Fruit fly (Drosophila melanogaster) whole organism, embryonic: Measurements from ENCODE around the gene Sas-4.

ENCODE experiments used
- Bgb ChIP-seq: fragments of 200-800 bp; sonication (Bioruptor generic); IDR thresholded peaks from 2 replicates; pipeline ENCODE4 v1.3.6; 2022; ENCODE audit warnings: missing biosample characterization, missing genetic modification characterization; ENCODE audit not compliant: partially characterized antibody
- CG10366 ChIP-seq: fragments of 200-800 bp; sonication (Bioruptor generic); IDR thresholded peaks from 2 replicates; pipeline ENCODE4 v1.3.6; 2022; ENCODE audit warnings: missing biosample characterization, missing genetic modification characterization
- CG11398 ChIP-seq: fragments of 200-800 bp; sonication (Bioruptor generic); optimal IDR thresholded peaks from 2 replicates; lab custom pipeline; 2016; ENCODE audit warnings: missing biosample characterization, missing genetic modification characterization
- CG13123 ChIP-seq: fragments of 200-800 bp; sonication (Bioruptor generic); optimal IDR thresholded peaks from 2 replicates; lab custom pipeline; 2016; ENCODE audit warnings: missing biosample characterization, missing genetic modification characterization
- CG13287 ChIP-seq: fragments of 200-800 bp; sonication (Bioruptor generic); IDR thresholded peaks from 2 replicates; pipeline ENCODE4 v1.3.6; 2022; ENCODE audit warnings: missing biosample characterization, missing genetic modification characterization; ENCODE audit not compliant: partially characterized antibody
- CG13624 ChIP-seq: fragments of 200-800 bp; sonication (Bioruptor generic); optimal IDR thresholded peaks from 2 replicates; lab custom pipeline; 2016; ENCODE audit warnings: missing biosample characterization, missing genetic modification characterization
- CG13775 ChIP-seq: fragments of 200-800 bp; sonication (Bioruptor generic); optimal IDR thresholded peaks from 3 replicates; lab custom pipeline; 2017; ENCODE audit warnings: missing biosample characterization, mild to moderate bottlenecking, missing genetic modification characterization
- CG13894 ChIP-seq: fragments of 200-800 bp; sonication (Bioruptor generic); optimal IDR thresholded peaks from 3 replicates; lab custom pipeline; 2018; ENCODE audit warnings: missing biosample characterization, mild to moderate bottlenecking, missing genetic modification characterization, moderate library complexity
- CG16863 ChIP-seq: fragments of 200-800 bp; sonication (Bioruptor generic); optimal IDR thresholded peaks from 3 replicates; lab custom pipeline; 2016; ENCODE audit warnings: missing biosample characterization, missing genetic modification characterization
- CG17612 ChIP-seq: fragments of 200-800 bp; sonication (Bioruptor generic); IDR thresholded peaks from 2 replicates; pipeline ENCODE4 v1.3.6; 2022; ENCODE audit warnings: missing biosample characterization, missing genetic modification characterization
- CG17802 ChIP-seq: fragments of 200-800 bp; sonication (Bioruptor generic); optimal IDR thresholded peaks from 2 replicates; lab custom pipeline; 2018; ENCODE audit warnings: missing biosample characterization, mild to moderate bottlenecking, missing genetic modification characterization, moderate library complexity
- CG2116 ChIP-seq: fragments of 200-800 bp; sonication (Bioruptor generic); optimal IDR thresholded peaks from 3 replicates; lab custom pipeline; 2018; ENCODE audit warnings: missing biosample characterization, mild to moderate bottlenecking, missing genetic modification characterization
- CG31388 ChIP-seq: fragments of 200-800 bp; sonication (Bioruptor generic); optimal IDR thresholded peaks from 2 replicates; lab custom pipeline; 2016; ENCODE audit warnings: missing biosample characterization, missing genetic modification characterization
- CG3281 ChIP-seq: fragments of 200-800 bp; sonication (Bioruptor generic); optimal IDR thresholded peaks from 3 replicates; lab custom pipeline; 2017; ENCODE audit warnings: missing biosample characterization, mild to moderate bottlenecking, missing genetic modification characterization
- CG33557 ChIP-seq: fragments of 200-800 bp; sonication (Bioruptor generic); optimal IDR thresholded peaks from 2 replicates; lab custom pipeline; 2019; ENCODE audit warnings: missing biosample characterization, mild to moderate bottlenecking, missing genetic modification characterization, moderate library complexity
- CG4328 ChIP-seq: fragments of 200-800 bp; sonication (Bioruptor generic); optimal IDR thresholded peaks from 3 replicates; lab custom pipeline; 2017; ENCODE audit warnings: missing biosample characterization, missing genetic modification reagents, missing genetic modification characterization
- CG4360 ChIP-seq: fragments of 200-800 bp; sonication (Bioruptor generic); IDR thresholded peaks from 2 replicates; pipeline ENCODE4 v1.3.6; 2022; ENCODE audit warnings: missing biosample characterization, missing genetic modification characterization
- CG4820 ChIP-seq: fragments of 200-800 bp; sonication (Bioruptor generic); optimal IDR thresholded peaks from 3 replicates; lab custom pipeline; 2016; ENCODE audit warnings: missing biosample characterization, missing genetic modification characterization
- CG5245 ChIP-seq: fragments of 200-800 bp; sonication (Bioruptor generic); optimal IDR thresholded peaks from 3 replicates; lab custom pipeline; 2016; ENCODE audit warnings: missing biosample characterization, missing genetic modification characterization
- CG8290 ChIP-seq, 3 experiments: fragments of 200-800 bp; sonication (Bioruptor generic); optimal IDR thresholded peaks; 2 replicates each; lab custom pipeline; 2016 to 2019; ENCODE audit warnings: missing biosample characterization in 3 of 3, missing genetic modification characterization in 3 of 3, mild to moderate bottlenecking in 2 of 3, moderate library complexity in 1 of 3
- CG8478 ChIP-seq: fragments of >200 bp; optimal IDR thresholded peaks from 2 replicates; lab custom pipeline; 2018
- Dfd ChIP-seq, 2 experiments: fragments of >200 bp; optimal IDR thresholded peaks; 2 replicates each; lab custom pipeline; 2017; ENCODE audit warnings: missing biosample characterization in 2 of 2, missing genetic modification characterization in 2 of 2
- Max ChIP-seq: fragments of 200-800 bp; sonication (Bioruptor generic); optimal IDR thresholded peaks from 2 replicates; lab custom pipeline; 2016; ENCODE audit warnings: missing biosample characterization, mild to moderate bottlenecking, missing genetic modification characterization
- Mes4 ChIP-seq: fragments of 200-800 bp; sonication (Bioruptor generic); optimal IDR thresholded peaks from 2 replicates; lab custom pipeline; 2016; ENCODE audit warnings: missing biosample characterization, missing genetic modification characterization
- Oli ChIP-seq: fragments of 200-800 bp; sonication (Bioruptor generic); optimal IDR thresholded peaks from 2 replicates; lab custom pipeline; 2018; ENCODE audit warnings: missing biosample characterization, mild to moderate bottlenecking, missing genetic modification characterization, moderate library complexity
- Poxn ChIP-seq: fragments of 200-800 bp; sonication (Bioruptor generic); IDR thresholded peaks from 2 replicates; pipeline ENCODE4 v1.3.6; 2022; ENCODE audit warnings: missing biosample characterization, missing genetic modification characterization
- Rfx ChIP-seq: fragments of 200-800 bp; sonication (Bioruptor generic); IDR thresholded peaks from 2 replicates; pipeline ENCODE4 v1.3.6; 2022; ENCODE audit warnings: missing biosample characterization, missing genetic modification characterization
- Sin3A ChIP-seq: fragments of >200 bp; optimal IDR thresholded peaks from 2 replicates; lab custom pipeline; 2018
- Taf1 ChIP-seq: fragments of 200-800 bp; sonication (Bioruptor generic); IDR thresholded peaks from 2 replicates; pipeline ENCODE4 v1.3.6; 2022; ENCODE audit warnings: missing biosample characterization, missing genetic modification characterization
- ato ChIP-seq: fragments of 200-800 bp; sonication (Bioruptor generic); IDR thresholded peaks from 2 replicates; pipeline ENCODE4 v1.3.6; 2022; ENCODE audit warnings: missing biosample characterization, missing genetic modification characterization; ENCODE audit not compliant: partially characterized antibody
- caup ChIP-seq: fragments of 200-800 bp; sonication (Bioruptor generic); optimal IDR thresholded peaks from 3 replicates; lab custom pipeline; 2017; ENCODE audit warnings: missing biosample characterization, mild to moderate bottlenecking, missing genetic modification characterization, moderate library complexity; ENCODE audit not compliant: severe bottlenecking
- chm ChIP-seq: fragments of 200-800 bp; sonication (Bioruptor generic); IDR thresholded peaks from 2 replicates; pipeline ENCODE4 v1.3.6; 2022; ENCODE audit warnings: missing biosample characterization, missing genetic modification characterization
- ci ChIP-seq: fragments of 200-800 bp; sonication (Bioruptor generic); IDR thresholded peaks from 3 replicates; pipeline ENCODE4 v1.3.6; 2022; ENCODE audit warnings: missing biosample characterization, missing genetic modification characterization
- emc ChIP-seq: fragments of 200-800 bp; sonication (Bioruptor generic); optimal IDR thresholded peaks from 2 replicates; lab custom pipeline; 2016; ENCODE audit warnings: missing biosample characterization, missing genetic modification characterization
- hth ChIP-seq: fragments of >200 bp; optimal IDR thresholded peaks from 2 replicates; lab custom pipeline; 2017; ENCODE audit warnings: inconsistent platforms
- lilli ChIP-seq: fragments of 200-800 bp; sonication (Bioruptor generic); optimal IDR thresholded peaks from 3 replicates; lab custom pipeline; 2016; ENCODE audit warnings: missing biosample characterization, missing genetic modification characterization
- maf-S ChIP-seq: fragments of 200-800 bp; sonication (Bioruptor generic); optimal IDR thresholded peaks from 2 replicates; lab custom pipeline; 2016; ENCODE audit warnings: missing biosample characterization, missing genetic modification characterization
- nau ChIP-seq: fragments of 200-800 bp; sonication (Bioruptor generic); optimal IDR thresholded peaks from 3 replicates; lab custom pipeline; 2017; ENCODE audit warnings: missing biosample characterization, mild to moderate bottlenecking, missing genetic modification characterization, missing genetic modification reagents
- nom ChIP-seq: fragments of 200-800 bp; sonication (Bioruptor generic); optimal IDR thresholded peaks from 2 replicates; lab custom pipeline; 2017; ENCODE audit warnings: missing biosample characterization, missing genetic modification characterization, mild to moderate bottlenecking, moderate library complexity, missing genetic modification reagents
- pb ChIP-seq: fragments of 200-800 bp; sonication (Bioruptor generic); optimal IDR thresholded peaks from 3 replicates; lab custom pipeline; 2016; ENCODE audit warnings: missing biosample characterization, missing genetic modification characterization
- pfk ChIP-seq: fragments of 200-800 bp; sonication (Bioruptor generic); optimal IDR thresholded peaks from 2 replicates; lab custom pipeline; 2018; ENCODE audit warnings: missing biosample characterization, mild to moderate bottlenecking, missing genetic modification characterization, moderate library complexity
- pnt ChIP-seq: fragments of 200-800 bp; sonication (Bioruptor generic); optimal IDR thresholded peaks from 3 replicates; lab custom pipeline; 2016; ENCODE audit warnings: missing biosample characterization, missing genetic modification characterization
- prd ChIP-seq, 3 experiments: fragments of >200 bp in 2 of 3; fragments of 200-800 bp in 1 of 3; sonication (Bioruptor generic) in 1 of 3; optimal IDR thresholded peaks in 2 of 3; IDR thresholded peaks in 1 of 3; 2 replicates in 2 of 3; 3 replicates in 1 of 3; pipeline versions ENCODE4 v1.3.6 to Lab custom; 2017 to 2022; ENCODE audit warnings: missing biosample characterization in 1 of 3, missing genetic modification characterization in 1 of 3
- psq ChIP-seq: fragments of 200-800 bp; sonication (Bioruptor generic); optimal IDR thresholded peaks from 2 replicates; lab custom pipeline; 2017; ENCODE audit warnings: missing biosample characterization, missing genetic modification characterization
- pzg ChIP-seq: fragments of 200-800 bp; sonication (Bioruptor generic); optimal IDR thresholded peaks from 3 replicates; lab custom pipeline; 2018; ENCODE audit warnings: missing biosample characterization, mild to moderate bottlenecking, missing genetic modification characterization, moderate library complexity
- rib ChIP-seq: fragments of 200-800 bp; sonication (Bioruptor generic); IDR thresholded peaks from 2 replicates; pipeline ENCODE4 v1.3.6; 2022; ENCODE audit warnings: missing biosample characterization, missing genetic modification characterization
- tap ChIP-seq: fragments of 200-800 bp; optimal IDR thresholded peaks from 3 replicates; lab custom pipeline; 2019; ENCODE audit warnings: missing biosample characterization, mild to moderate bottlenecking, missing genetic modification characterization, moderate library complexity
- trh ChIP-seq: fragments of 200-800 bp; sonication (Bioruptor generic); optimal IDR thresholded peaks from 2 replicates; lab custom pipeline; 2016; ENCODE audit warnings: missing biosample characterization, missing genetic modification characterization
- zf30C ChIP-seq: fragments of 200-800 bp; sonication (Bioruptor generic); optimal IDR thresholded peaks from 3 replicates; lab custom pipeline; 2018; ENCODE audit warnings: missing biosample characterization, mild to moderate bottlenecking, missing genetic modification characterization

Sas-4 gene

DNA sequence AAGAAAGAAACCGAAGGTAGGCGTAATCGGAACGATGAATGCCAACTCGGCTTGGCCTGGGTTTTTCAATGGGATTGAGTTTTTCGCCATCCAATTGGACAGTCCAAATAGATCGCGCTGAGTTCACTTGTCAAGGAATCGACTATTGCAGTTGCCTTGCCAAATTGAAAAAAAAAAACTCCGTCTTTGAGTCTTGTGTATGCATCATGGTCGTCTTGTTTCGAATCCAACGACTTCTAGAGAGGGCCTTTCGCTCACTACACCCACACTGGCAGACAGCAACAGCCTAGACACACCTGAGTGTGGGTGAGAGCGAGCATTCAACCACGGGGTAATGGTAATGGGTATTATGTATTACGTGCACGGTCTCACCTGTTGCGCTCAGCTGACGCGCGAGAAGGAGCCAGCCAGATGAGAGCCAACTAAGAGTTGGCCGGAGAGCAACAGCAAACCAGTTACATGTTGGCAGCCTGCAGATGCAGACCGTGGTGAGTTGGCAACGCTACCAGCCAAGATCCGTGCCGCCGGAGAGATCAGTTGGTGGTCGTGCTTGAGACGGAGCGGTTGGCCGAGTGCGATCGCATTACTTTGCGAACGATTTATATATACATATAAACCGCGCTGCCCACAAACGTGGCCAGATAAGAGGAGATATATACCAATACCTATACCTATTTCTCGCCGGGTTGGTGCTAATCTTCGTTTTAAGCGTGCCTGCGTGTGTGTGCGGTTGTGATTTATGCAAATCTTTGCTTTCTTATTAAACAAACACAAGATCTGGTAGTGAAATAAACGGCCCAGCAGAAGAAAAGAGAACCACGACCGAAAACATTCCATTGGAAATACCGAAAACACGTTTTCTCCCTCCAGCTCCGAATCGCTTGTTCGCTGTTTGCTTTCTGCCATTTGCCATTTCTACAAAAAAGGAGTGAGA is 11.5 kb downstream of the Sas-4 start, which contains the start of gene sas (continued):
- TF ChIP-seq caup (GFP tag; lab: Kevin White, UChicago) (no peak), nau (GFP tag; lab: Kevin White, UChicago) (no peak), emc (no peak), ci (peak; percentile 45; the same call in 1 of the 3 replicates), CG4360 (GFP tag; lab: Robert Waterston, UW) (peak; percentile 9; the same call in 1 of the 2 replicates), Oli (no peak), Bgb (GFP tag; lab: Robert Waterston, UW) (peak; percentile 32; the same call in 1 of the 2 replicates), Rfx (GFP tag; lab: Robert Waterston, UW) (no peak), CG13775 (GFP tag; lab: Kevin White, UChicago) (no peak), CG4820 (GFP tag; lab: Kevin White, UChicago) (no peak), CG16863 (GFP tag; lab: Kevin White, UChicago) (no peak), psq (GFP tag; lab: Kevin White, UChicago) (no peak), lilli (no peak), zf30C (GFP tag; lab: Kevin White, UChicago) (no peak), CG13624 (GFP tag; lab: Kevin White, UChicago) (no peak), Sin3A (lab: Kevin White, UChicago) (no peak), CG3281 (no peak), CG13894 (peak; percentile 48), CG13123 (GFP tag; lab: Kevin White, UChicago) (no peak), CG17802 (tag; lab: Kevin White, UChicago) (no peak), ato (GFP tag; lab: Robert Waterston, UW) (no peak), rib (no peak), hth (lab: Kevin White, UChicago) (no peak), CG13287 (GFP tag; lab: Robert Waterston, UW) (peak; percentile 39; the same call in 1 of the 2 replicates), Poxn (GFP tag; lab: Robert Waterston, UW) (no peak), CG2116 (GFP tag; lab: Kevin White, UChicago) (no peak), Max (GFP tag; lab: Kevin White, UChicago) (no peak), tap (tag; lab: Kevin White, UChicago) (no peak), chm (GFP tag; lab: Robert Waterston, UW) (peak; percentile 47), Taf1 (GFP tag; lab: Robert Waterston, UW) (no peak), pzg (GFP tag; lab: Kevin White, UChicago) (no peak), nom (peak; percentile 45), Dfd (GFP tag; optimal IDR thresholded peaks at IDR 0.05; lab: Kevin White, UChicago) (no peak), maf-S (GFP tag; lab: Kevin White, UChicago) (no peak), CG17612 (GFP tag; lab: Robert Waterston, UW) (no peak), CG5245 (GFP tag; lab: Kevin White, UChicago) (no peak), CG31388 (GFP tag; lab: Kevin White, UChicago) (no peak), CG11398 (GFP tag; lab: Kevin White, UChicago) (no peak), pnt (GFP tag; lab: Kevin White, UChicago) (no peak), pb (GFP tag; lab: Kevin White, UChicago) (no peak), CG8478 (lab: Kevin White, UChicago) (no peak), CG8290 (GFP tag; optimal IDR thresholded peaks at IDR 0.05; lab: Kevin White, UChicago) (no peak), CG8290 (tag; optimal IDR thresholded peaks at IDR 0.05; lab: Kevin White, UChicago) (peak in 1 of 2 experiments; percentile 36), prd (optimal IDR thresholded peaks at IDR 0.05; lab: Kevin White, UChicago) (no peak), prd (GFP tag; IDR thresholded peaks at IDR 0.05; lab: Robert Waterston, UW) (no peak), CG33557 (GFP tag; lab: Kevin White, UChicago) (no peak), Mes4 (GFP tag; lab: Kevin White, UChicago) (no peak), pfk (GFP tag; lab: Kevin White, UChicago) (no peak), trh (no peak), CG10366 (GFP tag; lab: Robert Waterston, UW) (no peak), CG4328 (GFP tag; lab: Kevin White, UChicago) (no peak)
